Fruit fly (Drosophila melanogaster) whole organism, embryonic: Measurements from ENCODE around the gene CG7264.

Experiments
- BtbVII ChIP-seq: fragments of 200-800 bp; sonication (Bioruptor generic); optimal IDR thresholded peaks from 3 replicates; lab custom pipeline; 2017; ENCODE audit warnings: missing biosample characterization, mild to moderate bottlenecking, missing genetic modification characterization
- CG10543 ChIP-seq: fragments of 200-800 bp; sonication (Bioruptor generic); optimal IDR thresholded peaks from 3 replicates; lab custom pipeline; 2017; ENCODE audit warnings: missing biosample characterization, mild to moderate bottlenecking, missing genetic modification characterization, moderate library complexity
- CG10654 ChIP-seq: fragments of 200-800 bp; sonication (Bioruptor generic); optimal IDR thresholded peaks from 2 replicates; lab custom pipeline; 2016; ENCODE audit warnings: missing biosample characterization, missing genetic modification characterization
- CG12071 ChIP-seq: fragments of 200-800 bp; sonication (Bioruptor generic); optimal IDR thresholded peaks from 3 replicates; lab custom pipeline; 2018; ENCODE audit warnings: missing biosample characterization, mild to moderate bottlenecking, missing genetic modification characterization
- CG12769 ChIP-seq: fragments of 200-800 bp; sonication (Bioruptor generic); optimal IDR thresholded peaks from 2 replicates; lab custom pipeline; 2019; ENCODE audit warnings: missing biosample characterization, mild to moderate bottlenecking, missing genetic modification characterization, moderate library complexity
- CG1647 ChIP-seq: fragments of 200-800 bp; sonication (Bioruptor generic); optimal IDR thresholded peaks from 3 replicates; lab custom pipeline; 2016; ENCODE audit warnings: missing biosample characterization, missing genetic modification characterization
- CG17361 ChIP-seq: fragments of 200-800 bp; sonication (Bioruptor generic); IDR thresholded peaks from 3 replicates; pipeline ENCODE4 v1.3.6; 2022; ENCODE audit warnings: missing biosample characterization, missing genetic modification characterization
- CG17568 ChIP-seq: fragments of 200-800 bp; sonication (Bioruptor generic); optimal IDR thresholded peaks from 2 replicates; lab custom pipeline; 2018; ENCODE audit warnings: missing biosample characterization, mild to moderate bottlenecking, missing genetic modification characterization, moderate library complexity
- CG2120 ChIP-seq: fragments of 200-800 bp; sonication (Bioruptor generic); optimal IDR thresholded peaks from 3 replicates; lab custom pipeline; 2016; ENCODE audit warnings: missing biosample characterization, missing genetic modification characterization
- CG2199 ChIP-seq: fragments of 200-800 bp; sonication (Bioruptor generic); IDR thresholded peaks from 3 replicates; pipeline ENCODE4 v1.3.6; 2022; ENCODE audit warnings: missing biosample characterization, missing genetic modification characterization
- CG2889 ChIP-seq: fragments of 200-800 bp; sonication (Bioruptor generic); IDR thresholded peaks from 3 replicates; pipeline ENCODE4 v1.3.6; 2022; ENCODE audit warnings: missing biosample characterization, missing genetic modification characterization
- CG32767 ChIP-seq: fragments of 200-800 bp; sonication (Bioruptor generic); IDR thresholded peaks from 2 replicates; pipeline ENCODE4 v1.3.6; 2022; ENCODE audit warnings: missing biosample characterization, missing genetic modification characterization
- CG3847 ChIP-seq: fragments of 200-800 bp; sonication (Bioruptor generic); IDR thresholded peaks from 2 replicates; pipeline ENCODE4 v1.3.6; 2022; ENCODE audit warnings: missing biosample characterization, missing genetic modification characterization
- CG6683 ChIP-seq: fragments of 200-800 bp; sonication (Bioruptor generic); optimal IDR thresholded peaks from 2 replicates; lab custom pipeline; 2017; ENCODE audit warnings: missing biosample characterization, mild to moderate bottlenecking, missing genetic modification characterization, missing genetic modification reagents
- CG7745 ChIP-seq: fragments of 200-800 bp; sonication (Bioruptor generic); optimal IDR thresholded peaks from 2 replicates; lab custom pipeline; 2018; ENCODE audit warnings: missing biosample characterization, mild to moderate bottlenecking, missing genetic modification characterization, moderate library complexity
- CG9609 ChIP-seq: fragments of 200-800 bp; sonication (Bioruptor generic); optimal IDR thresholded peaks from 3 replicates; lab custom pipeline; 2016; ENCODE audit warnings: missing biosample characterization, missing genetic modification characterization
- CG9932 ChIP-seq: fragments of 200-800 bp; sonication (Bioruptor generic); IDR thresholded peaks from 2 replicates; pipeline ENCODE4 v1.3.6; 2022; ENCODE audit warnings: missing biosample characterization, missing genetic modification characterization
- Chrac-16 ChIP-seq: fragments of 200-800 bp; sonication (Bioruptor generic); optimal IDR thresholded peaks from 3 replicates; lab custom pipeline; 2016; ENCODE audit warnings: missing biosample characterization, missing genetic modification characterization
- Dad ChIP-seq: fragments of 200-800 bp; sonication (Bioruptor generic); optimal IDR thresholded peaks from 3 replicates; lab custom pipeline; 2016; ENCODE audit warnings: missing biosample characterization, missing genetic modification characterization
- Doc2 ChIP-seq: fragments of 200-800 bp; sonication (Bioruptor generic); IDR thresholded peaks from 2 replicates; pipeline ENCODE4 v1.3.6; 2022; ENCODE audit warnings: missing biosample characterization, missing genetic modification characterization
- Doc3 ChIP-seq: fragments of 200-800 bp; sonication (Bioruptor generic); IDR thresholded peaks from 3 replicates; pipeline ENCODE4 v1.3.6; 2022; ENCODE audit warnings: missing biosample characterization, missing genetic modification characterization; ENCODE audit not compliant: partially characterized antibody
- Hr51 ChIP-seq, 2 experiments: fragments of 200-800 bp; sonication (Bioruptor generic); optimal IDR thresholded peaks; 2 replicates in 1 of 2; 3 replicates in 1 of 2; lab custom pipeline; 2016 to 2018; ENCODE audit warnings: missing biosample characterization in 2 of 2, missing genetic modification characterization in 2 of 2, mild to moderate bottlenecking in 1 of 2, moderate library complexity in 1 of 2
- Med ChIP-seq: fragments of 200-800 bp; sonication (Bioruptor generic); peaks from one replicate; lab custom pipeline; 2016; ENCODE audit warnings: missing biosample characterization, missing genetic modification characterization, mild to moderate bottlenecking, inconsistent platforms, moderate library complexity
- NC2α ChIP-seq: fragments of 200-800 bp; sonication (Bioruptor generic); optimal IDR thresholded peaks from 2 replicates; lab custom pipeline; 2016; ENCODE audit warnings: missing biosample characterization, missing genetic modification characterization
- Neu2 ChIP-seq: fragments of 200-800 bp; sonication (Bioruptor generic); optimal IDR thresholded peaks from 3 replicates; lab custom pipeline; 2016; ENCODE audit warnings: missing biosample characterization, missing genetic modification characterization, borderline replicate concordance
- Scr ChIP-seq: fragments of 200-800 bp; sonication (Bioruptor generic); IDR thresholded peaks from 2 replicates; pipeline ENCODE4 v1.3.6; 2022; ENCODE audit warnings: missing biosample characterization, missing genetic modification characterization; ENCODE audit not compliant: partially characterized antibody
- Sox100B ChIP-seq: fragments of 200-800 bp; sonication (Bioruptor generic); optimal IDR thresholded peaks from 3 replicates; lab custom pipeline; 2018; ENCODE audit warnings: missing biosample characterization, mild to moderate bottlenecking, missing genetic modification characterization
- YL-1 ChIP-seq: fragments of 200-800 bp; sonication (Bioruptor generic); optimal IDR thresholded peaks from 3 replicates; lab custom pipeline; 2017; ENCODE audit warnings: missing biosample characterization, mild to moderate bottlenecking, missing genetic modification characterization
- abd-A ChIP-seq: fragments of 200-800 bp; sonication (Bioruptor generic); optimal IDR thresholded peaks from 3 replicates; lab custom pipeline; 2019; ENCODE audit warnings: missing biosample characterization, mild to moderate bottlenecking, missing genetic modification characterization, moderate library complexity
- bowl ChIP-seq: fragments of 200-800 bp; sonication (Bioruptor generic); IDR thresholded peaks from 2 replicates; pipeline ENCODE4 v1.3.6; 2022; ENCODE audit warnings: missing biosample characterization, missing genetic modification characterization
- bsh ChIP-seq, 2 experiments: fragments of 200-800 bp; sonication (Bioruptor generic); optimal IDR thresholded peaks; 2 replicates each; lab custom pipeline; 2017 to 2018; ENCODE audit warnings: mild to moderate bottlenecking in 2 of 2, missing biosample characterization in 2 of 2, missing genetic modification characterization in 2 of 2, moderate library complexity in 1 of 2
- cas ChIP-seq: fragments of 200-800 bp; sonication (Bioruptor generic); IDR thresholded peaks from 2 replicates; pipeline ENCODE4 v1.3.6; 2022; ENCODE audit warnings: missing biosample characterization, missing genetic modification characterization
- ci ChIP-seq: fragments of 200-800 bp; sonication (Bioruptor generic); IDR thresholded peaks from 3 replicates; pipeline ENCODE4 v1.3.6; 2022; ENCODE audit warnings: missing biosample characterization, missing genetic modification characterization
- crc ChIP-seq: fragments of 200-800 bp; sonication (Bioruptor generic); optimal IDR thresholded peaks from 2 replicates; lab custom pipeline; 2016; ENCODE audit warnings: missing biosample characterization, missing genetic modification characterization
- en ChIP-seq: fragments of 200-800 bp; sonication (Bioruptor generic); optimal IDR thresholded peaks from 2 replicates; lab custom pipeline; 2016; ENCODE audit warnings: missing biosample characterization, missing genetic modification characterization
- exex ChIP-seq: fragments of 200-800 bp; sonication (Bioruptor generic); optimal IDR thresholded peaks from 4 replicates; lab custom pipeline; 2018; ENCODE audit warnings: missing biosample characterization, mild to moderate bottlenecking, missing genetic modification characterization, moderate library complexity
- fd64A ChIP-seq: fragments of 200-800 bp; sonication (Bioruptor generic); optimal IDR thresholded peaks from 3 replicates; lab custom pipeline; 2018; ENCODE audit warnings: missing biosample characterization, mild to moderate bottlenecking, missing genetic modification characterization
- grau ChIP-seq: fragments of 200-800 bp; optimal IDR thresholded peaks from 3 replicates; lab custom pipeline; 2019; ENCODE audit warnings: missing biosample characterization, mild to moderate bottlenecking, missing genetic modification characterization, moderate library complexity
- gsb ChIP-seq: fragments of 200-800 bp; sonication (Bioruptor generic); IDR thresholded peaks from 2 replicates; pipeline ENCODE4 v1.3.6; 2022; ENCODE audit warnings: missing biosample characterization, missing genetic modification characterization
- jigr1 ChIP-seq: fragments of 200-800 bp; sonication (Bioruptor generic); IDR thresholded peaks from 3 replicates; pipeline ENCODE4 v1.3.6; 2022; ENCODE audit warnings: missing biosample characterization, missing genetic modification characterization
- jing ChIP-seq: fragments of 200-800 bp; sonication (Bioruptor generic); optimal IDR thresholded peaks from 2 replicates; lab custom pipeline; 2018; ENCODE audit warnings: missing biosample characterization, mild to moderate bottlenecking, missing genetic modification characterization
- kah ChIP-seq: fragments of 200-800 bp; sonication (Bioruptor generic); optimal IDR thresholded peaks from 2 replicates; lab custom pipeline; 2018; ENCODE audit warnings: missing biosample characterization, mild to moderate bottlenecking, missing genetic modification characterization
- oc ChIP-seq: fragments of 200-800 bp; sonication (Bioruptor generic); optimal IDR thresholded peaks from 2 replicates; lab custom pipeline; 2018; ENCODE audit warnings: missing biosample characterization, mild to moderate bottlenecking, missing genetic modification characterization, moderate library complexity
- otp ChIP-seq: fragments of 200-800 bp; sonication (Bioruptor generic); IDR thresholded peaks from 3 replicates; pipeline ENCODE4, ENCODE4 v1.3.6; 2022; ENCODE audit warnings: missing biosample characterization, missing genetic modification characterization
- pzg ChIP-seq: fragments of 200-800 bp; sonication (Bioruptor generic); optimal IDR thresholded peaks from 3 replicates; lab custom pipeline; 2018; ENCODE audit warnings: missing biosample characterization, mild to moderate bottlenecking, missing genetic modification characterization, moderate library complexity
- rib ChIP-seq: fragments of 200-800 bp; sonication (Bioruptor generic); IDR thresholded peaks from 2 replicates; pipeline ENCODE4 v1.3.6; 2022; ENCODE audit warnings: missing biosample characterization, missing genetic modification characterization
- sisA ChIP-seq: fragments of 200-800 bp; sonication (Bioruptor generic); IDR thresholded peaks from 2 replicates; pipeline ENCODE4 v1.3.6; 2022; ENCODE audit warnings: missing biosample characterization, missing genetic modification characterization
- stwl ChIP-seq: fragments of 200-800 bp; sonication (Bioruptor generic); optimal IDR thresholded peaks from 3 replicates; lab custom pipeline; 2018; ENCODE audit warnings: missing biosample characterization, mild to moderate bottlenecking, missing genetic modification characterization, moderate library complexity
- sug ChIP-seq: fragments of 200-800 bp; optimal IDR thresholded peaks from 2 replicates; lab custom pipeline; 2019; ENCODE audit warnings: missing biosample characterization, mild to moderate bottlenecking, missing genetic modification characterization, moderate library complexity
- wor ChIP-seq: fragments of 200-800 bp; sonication (Bioruptor generic); IDR thresholded peaks from 2 replicates; pipeline ENCODE4 v1.3.6; 2022; ENCODE audit warnings: missing biosample characterization, missing genetic modification characterization
- yki ChIP-seq: fragments of >200 bp; optimal IDR thresholded peaks from 3 replicates; lab custom pipeline; 2018

The CG7264 gene

DNA sequence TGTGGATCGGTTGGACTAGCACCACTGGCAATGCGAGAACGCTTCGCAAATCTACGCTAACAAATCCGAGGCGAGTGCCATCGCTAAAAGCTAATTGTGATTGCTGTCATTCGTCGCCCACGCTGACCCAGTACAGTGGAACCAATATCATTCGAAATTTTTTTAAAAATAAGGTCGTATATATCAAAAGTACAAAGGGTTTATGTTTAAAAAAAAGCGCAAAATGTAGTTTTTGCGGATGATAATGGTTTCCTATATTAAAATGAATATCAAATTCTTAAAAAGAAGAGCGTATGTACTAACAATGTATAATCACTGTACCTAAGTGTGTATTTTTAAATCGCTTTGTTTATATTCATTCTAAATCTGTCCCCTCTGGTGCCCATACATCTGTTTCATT is 43.5 kb upstream of the CG7264 start (continued):
- TF ChIP-seq grau (tag; lab: Kevin White, UChicago) (peak; percentile 82), CG9609 (GFP tag; lab: Kevin White, UChicago) (no peak), kah (no peak), crc (GFP tag; lab: Kevin White, UChicago) (no peak), gsb (GFP tag; lab: Robert Waterston, UW) (0 out of 2 replicates have a peak, but pooled peaks have one; percentile 16), abd-A (tag; lab: Kevin White, UChicago) (no peak), exex (no peak), Scr (no peak), Hr51 (GFP tag; optimal IDR thresholded peaks at IDR 0.05; lab: Kevin White, UChicago) (no peak), CG12071 (GFP tag; lab: Kevin White, UChicago) (no peak), wor (GFP tag; lab: Robert Waterston, UW) (0 out of 2 replicates have a peak, but pooled peaks have one; percentile 28), BtbVII (GFP tag; lab: Kevin White, UChicago) (no peak), CG32767 (GFP tag; lab: Robert Waterston, UW) (peak; percentile 47; the same call in 1 of the 2 replicates), Dad (GFP tag; lab: Kevin White, UChicago) (no peak), bowl (GFP tag; lab: Robert Waterston, UW) (no peak), Sox100B (GFP tag; lab: Kevin White, UChicago) (no peak), CG10654 (GFP tag; lab: Kevin White, UChicago) (no peak), otp (GFP tag; lab: Robert Waterston, UW) (no peak), sisA (GFP tag; lab: Robert Waterston, UW) (peak; percentile 34; the same call in 1 of the 2 replicates), en (GFP tag; lab: Kevin White, UChicago) (no peak), CG2889 (0 out of 3 replicates have a peak, but pooled peaks have one; percentile 7), CG10543 (GFP tag; lab: Kevin White, UChicago) (peak; percentile 67), oc (tag; lab: Kevin White, UChicago) (no peak), Doc2 (GFP tag; lab: Robert Waterston, UW) (no peak), CG12769 (no peak), Chrac-16 (GFP tag; lab: Kevin White, UChicago) (peak; percentile 13), pzg (GFP tag; lab: Kevin White, UChicago) (no peak), CG3847 (peak; percentile 46; the same call in 1 of the 2 replicates), rib (no peak), Doc3 (GFP tag; lab: Robert Waterston, UW) (no peak), jigr1 (no peak), jing (no peak), ci (GFP tag; lab: Robert Waterston, UW) (0 out of 3 replicates have a peak, but pooled peaks have one; percentile 35), fd64A (GFP tag; lab: Kevin White, UChicago) (no peak), CG17568 (GFP tag; lab: Kevin White, UChicago) (no peak), CG7745 (tag; lab: Kevin White, UChicago) (no peak), CG17361 (GFP tag; lab: Robert Waterston, UW) (no peak), YL-1 (GFP tag; lab: Kevin White, UChicago) (peak; percentile 17), NC2α (GFP tag; lab: Kevin White, UChicago) (no peak), cas (GFP tag; lab: Robert Waterston, UW) (0 out of 2 replicates have a peak, but pooled peaks have one; percentile 46), CG9932 (GFP tag; lab: Robert Waterston, UW) (peak; percentile 75), Neu2 (no peak), bsh (GFP tag; optimal IDR thresholded peaks at IDR 0.05; lab: Kevin White, UChicago) (peak in 1 of 2 experiments; percentile 34), Med (GFP tag; lab: Kevin White, UChicago) (peak; percentile 71), stwl (tag; lab: Kevin White, UChicago) (no peak), CG2199 (GFP tag; lab: Robert Waterston, UW) (no peak), CG1647 (GFP tag; lab: Kevin White, UChicago) (no peak), CG6683 (no peak), sug (tag; lab: Kevin White, UChicago) (no peak), CG2120 (GFP tag; lab: Kevin White, UChicago) (peak; percentile 71), yki (lab: Kevin White, UChicago) (no peak)
